Worm (Caenorhabditis elegans) whole organism, L4 larva: ENCODE results near the gene Y105C5B.1413.

Experiments
- F26F4.8 ChIP-seq: fragments of 200-800 bp; sonication (Bioruptor generic); conservative IDR thresholded peaks from 2 replicates; pipeline ENCODE4 v1.3.6; 2022; ENCODE audit warnings: missing genetic modification characterization, missing compliant biosample characterization
- F44E2.7 ChIP-seq: fragments of 200-800 bp; sonication (Bioruptor generic); IDR thresholded peaks from 2 replicates; pipeline ENCODE4 v2.1.2; 2022; ENCODE audit warnings: missing genetic modification characterization, missing compliant biosample characterization
- R02D3.7 ChIP-seq: fragments of 150-350 bp; sonication (generic microtip); optimal IDR thresholded peaks from 3 replicates; lab custom pipeline; 2014; ENCODE audit warnings: missing biosample characterization, missing genetic modification characterization
- T20F7.1 ChIP-seq: fragments of 200-800 bp; sonication (Bioruptor generic); optimal IDR thresholded peaks from 2 replicates; lab custom pipeline; 2018; ENCODE audit warnings: mild to moderate bottlenecking, missing genetic modification characterization, missing compliant biosample characterization
- Y105C5A.15 ChIP-seq: fragments of 200-800 bp; sonication (Bioruptor generic); IDR thresholded peaks from 2 replicates; pipeline ENCODE4 v1.3.6; 2022; ENCODE audit warnings: missing genetic modification characterization, missing compliant biosample characterization
- ZK546.5 ChIP-seq, 2 experiments: sonication (generic microtip); optimal IDR thresholded peaks; 2 replicates each; lab custom pipeline; 2017; ENCODE audit warnings: missing biosample characterization in 2 of 2, missing genetic modification characterization in 2 of 2
- aha-1 ChIP-seq: fragments of 150-350 bp; peaks from one replicate; lab custom pipeline; 2014; ENCODE audit warnings: missing biosample characterization, missing genetic modification characterization
- ama-1 ChIP-seq: fragments of 150-350 bp; optimal IDR thresholded peaks from 2 replicates; lab custom pipeline; 2014; ENCODE audit warnings: inconsistent platforms, mixed read lengths
- ceh-20 ChIP-seq: fragments of 200-800 bp; sonication (Bioruptor generic); IDR thresholded peaks from 2 replicates; pipeline ENCODE4 v1.3.6; 2022; ENCODE audit warnings: missing genetic modification reagents, missing genetic modification characterization, missing compliant biosample characterization
- daf-16 ChIP-seq, 3 experiments: sonication (generic microtip); optimal IDR thresholded peaks; 2 replicates each; lab custom pipeline; 2016 to 2017; ENCODE audit warnings: missing genetic modification characterization in 3 of 3, missing genetic modification reagents in 3 of 3, mild to moderate bottlenecking in 2 of 3, missing compliant biosample characterization in 2 of 3, missing biosample characterization in 1 of 3, moderate library complexity in 1 of 3
- dmd-6 ChIP-seq: fragments of 200-800 bp; sonication (Bioruptor generic); IDR thresholded peaks from 2 replicates; pipeline ENCODE4 v1.3.6; 2022; ENCODE audit warnings: missing genetic modification reagents, missing genetic modification characterization, missing compliant biosample characterization
- dpl-1 ChIP-seq: fragments of 150-350 bp; optimal IDR thresholded peaks from 2 replicates; lab custom pipeline; 2014; ENCODE audit warnings: missing biosample characterization, missing genetic modification reagents, missing genetic modification characterization
- dve-1 ChIP-seq: sonication (generic microtip); optimal IDR thresholded peaks from 2 replicates; lab custom pipeline; 2017; ENCODE audit warnings: antibody characterized with exemption, mild to moderate bottlenecking, missing genetic modification characterization, missing compliant biosample characterization; ENCODE audit not compliant: insufficient read depth
- fos-1 ChIP-seq: fragments of 150-350 bp; optimal IDR thresholded peaks from 2 replicates; lab custom pipeline; 2014; ENCODE audit warnings: missing biosample characterization, missing genetic modification characterization
- gei-8 ChIP-seq: fragments of 200-800 bp; sonication (Bioruptor generic); optimal IDR thresholded peaks from 2 replicates; lab custom pipeline; 2018; ENCODE audit warnings: mild to moderate bottlenecking, missing genetic modification characterization, missing compliant biosample characterization
- hlh-11 ChIP-seq: fragments of 200-800 bp; sonication (Bioruptor generic); optimal IDR thresholded peaks from 2 replicates; lab custom pipeline; 2018; ENCODE audit warnings: mild to moderate bottlenecking, missing genetic modification characterization, missing compliant biosample characterization
- hlh-30 ChIP-seq: sonication (generic microtip); optimal IDR thresholded peaks from 2 replicates; lab custom pipeline; 2017; ENCODE audit warnings: antibody characterized with exemption, mild to moderate bottlenecking, missing genetic modification characterization, missing compliant biosample characterization; ENCODE audit not compliant: insufficient read depth
- hmg-1.1 ChIP-seq: fragments of 200-800 bp; sonication (Bioruptor generic); IDR thresholded peaks from 2 replicates; pipeline ENCODE4 v1.3.6; 2022; ENCODE audit warnings: missing genetic modification reagents, missing genetic modification characterization, missing compliant biosample characterization
- lsy-2 ChIP-seq, 2 experiments: fragments of 150-350 bp in 1 of 2; sonication (generic microtip) in 1 of 2; optimal IDR thresholded peaks; 2 replicates each; lab custom pipeline; 2014 to 2017; ENCODE audit warnings: missing biosample characterization in 2 of 2, missing genetic modification characterization in 2 of 2
- mdl-1 ChIP-seq, 2 experiments: fragments of 150-350 bp in 1 of 2; sonication (generic microtip) in 1 of 2; optimal IDR thresholded peaks; 2 replicates each; lab custom pipeline; 2014 to 2017; ENCODE audit warnings: missing biosample characterization in 2 of 2, missing genetic modification characterization in 2 of 2
- mdt-29 ChIP-seq: fragments of 200-800 bp; sonication (Bioruptor generic); IDR thresholded peaks from 2 replicates; pipeline ENCODE4 v1.3.6; 2022; ENCODE audit warnings: missing genetic modification reagents, missing genetic modification characterization, missing compliant biosample characterization
- mxl-3 ChIP-seq: fragments of 200-800 bp; sonication (Bioruptor generic); optimal IDR thresholded peaks from 2 replicates; lab custom pipeline; 2018; ENCODE audit warnings: mild to moderate bottlenecking, missing genetic modification characterization, missing compliant biosample characterization
- nhr-28 ChIP-seq: fragments of 150-350 bp; optimal IDR thresholded peaks from 2 replicates; lab custom pipeline; 2014; ENCODE audit warnings: missing biosample characterization, missing genetic modification characterization
- nhr-41 ChIP-seq: fragments of 200-800 bp; sonication (Bioruptor generic); IDR thresholded peaks from 2 replicates; pipeline ENCODE4 v1.3.6; 2022; ENCODE audit warnings: missing genetic modification reagents, missing genetic modification characterization, missing compliant biosample characterization
- nhr-77 ChIP-seq: fragments of 150-350 bp; optimal IDR thresholded peaks from 2 replicates; lab custom pipeline; 2014; ENCODE audit warnings: missing biosample characterization, missing genetic modification characterization
- pha-4 ChIP-seq, 2 experiments: fragments of 150-350 bp in 1 of 2; fragments of 200-800 bp in 1 of 2; sonication (Bioruptor generic) in 1 of 2; IDR thresholded peaks in 1 of 2; optimal IDR thresholded peaks in 1 of 2; 2 replicates each; pipeline versions ENCODE4 v1.3.6 to Lab custom; 2014 to 2022; ENCODE audit warnings: missing genetic modification characterization in 2 of 2, missing genetic modification reagents in 2 of 2, missing biosample characterization in 1 of 2, missing compliant biosample characterization in 1 of 2
- php-3 ChIP-seq: fragments of 200-800 bp; sonication (Bioruptor generic); IDR thresholded peaks from 2 replicates; pipeline ENCODE4 v1.3.6; 2022; ENCODE audit warnings: missing genetic modification reagents, missing genetic modification characterization, missing compliant biosample characterization
- pqm-1 ChIP-seq: sonication (generic microtip); optimal IDR thresholded peaks from 2 replicates; lab custom pipeline; 2017; ENCODE audit warnings: missing biosample characterization, missing genetic modification characterization
- set-16 ChIP-seq: fragments of 200-800 bp; sonication (Bioruptor generic); IDR thresholded peaks from 2 replicates; pipeline ENCODE4 v1.3.6; 2022; ENCODE audit warnings: missing genetic modification reagents, missing genetic modification characterization, missing compliant biosample characterization
- snpc-1.2 ChIP-seq: fragments of 200-800 bp; sonication (Bioruptor generic); IDR thresholded peaks from 2 replicates; pipeline ENCODE4 v1.3.6; 2022; ENCODE audit warnings: missing genetic modification reagents, missing genetic modification characterization, missing compliant biosample characterization
- zag-1 ChIP-seq: fragments of 150-350 bp; optimal IDR thresholded peaks from 2 replicates; lab custom pipeline; 2014; ENCODE audit warnings: missing biosample characterization, missing genetic modification characterization

The Y105C5B.1413 gene

ce11 chrIV:16178433-16178832 is 6.0 kb downstream of the Y105C5B.1413 start:
- TF ChIP-seq php-3 (0 out of 2 replicates have a peak, but pooled peaks have one; percentile 44), nhr-41 (GFP tag; lab: Robert Waterston, UW) (no peak), mdl-1 (tag; optimal IDR thresholded peaks at IDR 0.05; lab: Kevin White, UChicago) (peak in 1 of 2 experiments; percentile 69), gei-8 (GFP tag; lab: Kevin White, UChicago) (no peak), hlh-30 (tag; lab: Kevin White, UChicago) (peak; percentile 37), dmd-6 (GFP tag; lab: Robert Waterston, UW) (peak; percentile 95), hlh-11 (tag; lab: Kevin White, UChicago) (peak; percentile 55), lsy-2 (tag; optimal IDR thresholded peaks at IDR 0.05; lab: Kevin White, UChicago) (peak in 1 of 2 experiments; percentile 8), nhr-28 (tag; lab: Kevin White, UChicago) (peak; percentile 82), pqm-1 (tag; lab: Kevin White, UChicago) (peak; percentile 64), F44E2.7 (GFP tag; lab: Robert Waterston, UW) (no peak), hmg-1.1 (GFP tag; lab: Robert Waterston, UW) (no peak), zag-1 (tag; lab: Kevin White, UChicago) (no peak), dve-1 (tag; lab: Kevin White, UChicago) (peak; percentile 76), nhr-77 (tag; lab: Kevin White, UChicago) (peak; percentile 24), fos-1 (no peak), F26F4.8 (GFP tag; lab: Robert Waterston, UW) (no peak), mxl-3 (GFP tag; lab: Kevin White, UChicago) (peak; percentile 63), ceh-20 (GFP tag; lab: Robert Waterston, UW) (no peak), mdt-29 (GFP tag; lab: Robert Waterston, UW) (no peak), daf-16 (GFP tag; optimal IDR thresholded peaks at IDR 0.05; lab: Kevin White, UChicago) (no peak), daf-16 (tag; optimal IDR thresholded peaks at IDR 0.05; lab: Kevin White, UChicago) (peak; percentile 92), aha-1 (tag; lab: Kevin White, UChicago) (peak; percentile 14)

- TF ChIP-seq daf-16 (GFP tag; optimal IDR thresholded peaks at IDR 0.05; lab: Kevin White, UChicago) (no peak), daf-16 (tag; optimal IDR thresholded peaks at IDR 0.05; lab: Kevin White, UChicago) (peak; percentile 99), T20F7.1 (GFP tag; lab: Kevin White, UChicago) (no peak), dve-1 (tag; lab: Kevin White, UChicago) (peak; percentile 10)
Measured at ce11 chrIV:16176808-16177207, 7.6 kb downstream of the Y105C5B.1413 start.

- no peak for TF ChIP-seq Y105C5A.15 (GFP tag; lab: Robert Waterston, UW)
- TF ChIP-seq ama-1 (lab: Kevin White, UChicago), result peak; percentile 31
- TF ChIP-seq dve-1 (tag; lab: Kevin White, UChicago), result peak; percentile 7
- no peak for TF ChIP-seq dmd-6 (GFP tag; lab: Robert Waterston, UW)
- TF ChIP-seq hmg-1.1 (GFP tag; lab: Robert Waterston, UW), result 0 out of 2 replicates have a peak, but pooled peaks have one; percentile 18
- 0 out of 2 replicates have a peak, but pooled peaks have one; percentile 40 for TF ChIP-seq snpc-1.2 (GFP tag; lab: Robert Waterston, UW)
- TF ChIP-seq daf-16 (GFP tag; optimal IDR thresholded peaks at IDR 0.05; lab: Kevin White, UChicago), result no peak
- TF ChIP-seq daf-16 (tag; optimal IDR thresholded peaks at IDR 0.05; lab: Kevin White, UChicago), result peak; percentile 34
- TF ChIP-seq ZK546.5 (tag; optimal IDR thresholded peaks at IDR 0.05; lab: Kevin White, UChicago), result no peak
- 0 out of 2 replicates have a peak, but pooled peaks have one; percentile 16 for TF ChIP-seq pha-4 (GFP tag; IDR thresholded peaks at IDR 0.05; lab: Robert Waterston, UW)
- TF ChIP-seq pha-4 (tag; optimal IDR thresholded peaks at IDR 0.05; lab: Kevin White, UChicago), result no peak
- TF ChIP-seq nhr-41 (GFP tag; lab: Robert Waterston, UW), result no peak
- TF ChIP-seq dpl-1 (GFP tag; lab: Kevin White, UChicago), result no peak
- no peak for TF ChIP-seq R02D3.7
Measured at ce11 chrIV:16172786-16173371, 11.5 kb downstream of the Y105C5B.1413 start.

ce11 chrIV:16172112-16172511 is 12.3 kb downstream of the Y105C5B.1413 start:
- TF ChIP-seq snpc-1.2 (GFP tag; lab: Robert Waterston, UW) (peak; percentile 94), nhr-41 (GFP tag; lab: Robert Waterston, UW) (0 out of 2 replicates have a peak, but pooled peaks have one; percentile 42), set-16 (GFP tag; lab: Robert Waterston, UW) (peak; percentile 24; the same call in 1 of the 2 replicates)
